Worm (Caenorhabditis elegans) whole organism, L4/young adult: ENCODE data around the gene F37B12.1.
A peak's percentile ranks its signal among the peaks of the same experiment; 100 is the strongest.

Source experiments
- W03F9.2 ChIP-seq: fragments of 150-350 bp; optimal IDR thresholded peaks from 2 replicates; lab custom pipeline; 2014; ENCODE audit warnings: missing biosample characterization, missing genetic modification characterization
- dao-5 ChIP-seq: sonication (generic microtip); optimal IDR thresholded peaks from 2 replicates; lab custom pipeline; 2016; ENCODE audit warnings: missing genotype, missing genetic modification characterization, moderate library complexity, missing compliant biosample characterization
- him-1 ChIP-seq: sonication (generic microtip); optimal IDR thresholded peaks from 2 replicates; lab custom pipeline; 2016; ENCODE audit warnings: missing genotype, missing genetic modification reagents, missing genetic modification characterization, missing compliant biosample characterization

Gene F37B12.1

ce11 chrII:9029218-9029672 lies at the start of gene F37B12.1:
Gene F37B12.1, minus strand, starts transcription at chrII:9029268.
- TF ChIP-seq dao-5 (tag; lab: Kevin White, UChicago) (no peak), W03F9.2 (tag; lab: Kevin White, UChicago) (no peak), him-1 (tag; lab: Kevin White, UChicago) (no peak)

- no peak for TF ChIP-seq W03F9.2 (tag; lab: Kevin White, UChicago)
- no peak for TF ChIP-seq him-1 (tag; lab: Kevin White, UChicago)
- TF ChIP-seq dao-5 (tag; lab: Kevin White, UChicago), result no peak
Measured at ce11 chrII:9078351-9078750, 49.3 kb upstream of the F37B12.1 start.

ce11 chrII:9076098-9076879 lies 47.2 kb upstream of the F37B12.1 start:
- TF ChIP-seq him-1 (tag; lab: Kevin White, UChicago), result no peak
- no peak for TF ChIP-seq dao-5 (tag; lab: Kevin White, UChicago)
- TF ChIP-seq W03F9.2 (tag; lab: Kevin White, UChicago), result no peak

ce11 chrII:9074492-9074891 lies 45.4 kb upstream of the F37B12.1 start:
- TF ChIP-seq him-1 (tag; lab: Kevin White, UChicago) (no peak), W03F9.2 (tag; lab: Kevin White, UChicago) (no peak), dao-5 (tag; lab: Kevin White, UChicago) (no peak)

ce11 chrII:9072769-9073168 lies 43.7 kb upstream of the F37B12.1 start:
- TF ChIP-seq dao-5 (tag; lab: Kevin White, UChicago) (no peak), W03F9.2 (tag; lab: Kevin White, UChicago) (no peak), him-1 (tag; lab: Kevin White, UChicago) (no peak)

ce11 chrII:9070740-9071139 lies 41.7 kb upstream of the F37B12.1 start, which contains the start of gene T24B8.4:
Gene T24B8.4, minus strand, starts transcription at chrII:9070840.
- TF ChIP-seq him-1 (tag; lab: Kevin White, UChicago), result no peak
- no peak for TF ChIP-seq dao-5 (tag; lab: Kevin White, UChicago)
- no peak for TF ChIP-seq W03F9.2 (tag; lab: Kevin White, UChicago)

- TF ChIP-seq him-1 (tag; lab: Kevin White, UChicago) (no peak), dao-5 (tag; lab: Kevin White, UChicago) (no peak), W03F9.2 (tag; lab: Kevin White, UChicago) (no peak)
Measured at ce11 chrII:9069836-9070235, 40.8 kb upstream of the F37B12.1 start.

ce11 chrII:9064437-9064836 lies 35.4 kb upstream of the F37B12.1 start:
- no peak for TF ChIP-seq him-1 (tag; lab: Kevin White, UChicago)
- no peak for TF ChIP-seq dao-5 (tag; lab: Kevin White, UChicago)
- no peak for TF ChIP-seq W03F9.2 (tag; lab: Kevin White, UChicago)

- no peak for TF ChIP-seq him-1 (tag; lab: Kevin White, UChicago)
- no peak for TF ChIP-seq W03F9.2 (tag; lab: Kevin White, UChicago)
- TF ChIP-seq dao-5 (tag; lab: Kevin White, UChicago), result no peak
Measured at ce11 chrII:9063350-9063749, 34.3 kb upstream of the F37B12.1 start.

ce11 chrII:9062261-9062948 lies 33.3 kb upstream of the F37B12.1 start:
- no peak for TF ChIP-seq him-1 (tag; lab: Kevin White, UChicago)
- TF ChIP-seq W03F9.2 (tag; lab: Kevin White, UChicago), result no peak
- TF ChIP-seq dao-5 (tag; lab: Kevin White, UChicago), result no peak

- TF ChIP-seq dao-5 (tag; lab: Kevin White, UChicago) (peak; percentile 18), him-1 (tag; lab: Kevin White, UChicago) (peak; percentile 31), W03F9.2 (tag; lab: Kevin White, UChicago) (no peak)
Measured at ce11 chrII:9061557-9062183, 32.6 kb upstream of the F37B12.1 start.

- TF ChIP-seq W03F9.2 (tag; lab: Kevin White, UChicago), result no peak
- TF ChIP-seq him-1 (tag; lab: Kevin White, UChicago), result no peak
- TF ChIP-seq dao-5 (tag; lab: Kevin White, UChicago), result no peak
Measured at ce11 chrII:9061099-9061498, 32.0 kb upstream of the F37B12.1 start, which contains the start of gene T24B8.3. Gene T24B8.3, minus strand, starts transcription at chrII:9061137.

ce11 chrII:9060332-9060840 lies 31.3 kb upstream of the F37B12.1 start:
- TF ChIP-seq him-1 (tag; lab: Kevin White, UChicago) (peak; percentile 88), W03F9.2 (tag; lab: Kevin White, UChicago) (peak; percentile 9), dao-5 (tag; lab: Kevin White, UChicago) (peak; percentile 9)
